Worm (Caenorhabditis elegans) whole organism, L3 larva: ENCODE data around the gene fbxa-86.
A peak's percentile ranks its signal among the peaks of the same experiment; 100 is the strongest.

Experiments used
- ZK546.5 ChIP-seq: sonication (generic microtip); optimal IDR thresholded peaks from 2 replicates; lab custom pipeline; 2017; ENCODE audit warnings: missing biosample characterization, missing genetic modification characterization
- aly-2 ChIP-seq: fragments of 150-350 bp; optimal IDR thresholded peaks from 2 replicates; lab custom pipeline; 2014; ENCODE audit warnings: missing biosample characterization, missing genetic modification characterization
- ama-1 ChIP-seq: fragments of 150-350 bp; optimal IDR thresholded peaks from 2 replicates; lab custom pipeline; 2018
- ceh-16 ChIP-seq: sonication (generic microtip); optimal IDR thresholded peaks from 2 replicates; lab custom pipeline; 2017; ENCODE audit warnings: missing biosample characterization, missing genetic modification characterization
- ceh-28 ChIP-seq: fragments of 150-350 bp; optimal IDR thresholded peaks from 2 replicates; lab custom pipeline; 2014; ENCODE audit warnings: missing biosample characterization, missing genetic modification reagents, missing genetic modification characterization
- ceh-9 ChIP-seq: sonication (generic microtip); optimal IDR thresholded peaks from 2 replicates; lab custom pipeline; 2018; ENCODE audit warnings: missing biosample characterization, missing genetic modification characterization
- egl-27 ChIP-seq: sonication (generic microtip); optimal IDR thresholded peaks from 4 replicates; lab custom pipeline; 2017; ENCODE audit warnings: missing biosample characterization, missing genetic modification reagents, missing genetic modification characterization
- elt-1 ChIP-seq: fragments of 150-350 bp; optimal IDR thresholded peaks from 2 replicates; lab custom pipeline; 2014; ENCODE audit warnings: missing biosample characterization, missing genetic modification characterization
- elt-2 ChIP-seq: sonication (generic microtip); optimal IDR thresholded peaks from 2 replicates; lab custom pipeline; 2016; ENCODE audit warnings: missing genetic modification reagents, mild to moderate bottlenecking, missing genetic modification characterization, missing compliant biosample characterization
- eor-1 ChIP-seq, 2 experiments: fragments of 150-350 bp; optimal IDR thresholded peaks; 2 replicates each; lab custom pipeline; 2014 to 2018; ENCODE audit warnings: missing biosample characterization in 2 of 2, missing genetic modification characterization in 2 of 2
- fkh-2 ChIP-seq: fragments of 150-350 bp; optimal IDR thresholded peaks from 2 replicates; lab custom pipeline; 2014; ENCODE audit warnings: missing biosample characterization, missing genetic modification reagents, missing genetic modification characterization
- fos-1 ChIP-seq: fragments of 150-350 bp; optimal IDR thresholded peaks from 2 replicates; lab custom pipeline; 2014; ENCODE audit warnings: missing biosample characterization, missing genetic modification characterization
- jun-1 ChIP-seq: fragments of 150-350 bp; optimal IDR thresholded peaks from 2 replicates; lab custom pipeline; 2014; ENCODE audit warnings: missing biosample characterization, missing genetic modification reagents, missing genetic modification characterization
- lin-39 ChIP-seq: fragments of 150-350 bp; optimal IDR thresholded peaks from 2 replicates; lab custom pipeline; 2018; ENCODE audit warnings: missing biosample characterization, missing genetic modification reagents, missing genetic modification characterization
- lsy-12 ChIP-seq: sonication (generic microtip); optimal IDR thresholded peaks from 2 replicates; lab custom pipeline; 2016; ENCODE audit warnings: mild to moderate bottlenecking, missing genetic modification characterization, missing compliant biosample characterization
- mdl-1 ChIP-seq: fragments of 150-350 bp; optimal IDR thresholded peaks from 2 replicates; lab custom pipeline; 2014; ENCODE audit warnings: missing biosample characterization, missing genetic modification characterization
- nhr-11 ChIP-seq: fragments of 150-350 bp; optimal IDR thresholded peaks from 2 replicates; lab custom pipeline; 2014; ENCODE audit warnings: missing biosample characterization, missing genetic modification characterization
- nhr-12 ChIP-seq: fragments of 150-350 bp; optimal IDR thresholded peaks from 2 replicates; lab custom pipeline; 2014; ENCODE audit warnings: missing biosample characterization, missing genetic modification characterization
- nhr-23 ChIP-seq: fragments of 150-350 bp; optimal IDR thresholded peaks from 2 replicates; lab custom pipeline; 2014; ENCODE audit warnings: missing biosample characterization, missing genetic modification reagents, missing genetic modification characterization
- nhr-28 ChIP-seq: fragments of 150-350 bp; optimal IDR thresholded peaks from 2 replicates; lab custom pipeline; 2014; ENCODE audit warnings: missing biosample characterization, missing genetic modification characterization
- nhr-43 ChIP-seq: sonication (generic microtip); optimal IDR thresholded peaks from 2 replicates; lab custom pipeline; 2016; ENCODE audit warnings: mild to moderate bottlenecking, missing genetic modification characterization, missing compliant biosample characterization; ENCODE audit not compliant: poor library complexity, severe bottlenecking
- nhr-67 ChIP-seq: fragments of 150-350 bp; optimal IDR thresholded peaks from 2 replicates; lab custom pipeline; 2014; ENCODE audit warnings: missing biosample characterization, missing genetic modification characterization
- nhr-77 ChIP-seq: fragments of 150-350 bp; optimal IDR thresholded peaks from 2 replicates; lab custom pipeline; 2014; ENCODE audit warnings: missing biosample characterization, missing genetic modification characterization
- pha-4 ChIP-seq: fragments of 150-350 bp; optimal IDR thresholded peaks from 2 replicates; lab custom pipeline; 2014; ENCODE audit warnings: missing biosample characterization, missing genetic modification reagents, missing genetic modification characterization
- sea-2 ChIP-seq: fragments of 150-350 bp; sonication (generic microtip); optimal IDR thresholded peaks from 4 replicates; lab custom pipeline; 2014; ENCODE audit warnings: missing biosample characterization, missing genetic modification reagents, missing genetic modification characterization
- skn-1 ChIP-seq: fragments of 150-350 bp; optimal IDR thresholded peaks from 2 replicates; lab custom pipeline; 2014; ENCODE audit warnings: missing biosample characterization, missing genetic modification characterization
- snpc-4 ChIP-seq: fragments of 150-350 bp; optimal IDR thresholded peaks from 2 replicates; lab custom pipeline; 2014; ENCODE audit warnings: missing biosample characterization, missing genetic modification characterization
- tbx-2 ChIP-seq: sonication (generic microtip); optimal IDR thresholded peaks from 2 replicates; lab custom pipeline; 2016; ENCODE audit warnings: mild to moderate bottlenecking, missing genetic modification characterization, missing compliant biosample characterization
- unc-39 ChIP-seq: sonication (generic microtip); optimal IDR thresholded peaks from 4 replicates; lab custom pipeline; 2017; ENCODE audit warnings: missing biosample characterization, missing genetic modification characterization
- unc-62 ChIP-seq: fragments of 150-350 bp; sonication (generic microtip); optimal IDR thresholded peaks from 4 replicates; lab custom pipeline; 2014; ENCODE audit warnings: missing biosample characterization, missing genetic modification reagents, missing genetic modification characterization
- zag-1 ChIP-seq: fragments of 150-350 bp; optimal IDR thresholded peaks from 2 replicates; lab custom pipeline; 2014; ENCODE audit warnings: missing biosample characterization, missing genetic modification characterization
- ztf-11 ChIP-seq: fragments of 150-350 bp; optimal IDR thresholded peaks from 2 replicates; lab custom pipeline; 2014; ENCODE audit warnings: missing biosample characterization, missing genetic modification characterization

Gene fbxa-86

ce11 chrIV:4917774-4918173, 20.0 kb downstream of the fbxa-86 start, which contains the start of gene str-158:
str-158 (plus strand) TSS chrIV:4918074.
- TF ChIP-seq zag-1 (tag; lab: Kevin White, UChicago) (no peak), fkh-2 (no peak), ZK546.5 (tag; lab: Kevin White, UChicago) (no peak)

DNA sequence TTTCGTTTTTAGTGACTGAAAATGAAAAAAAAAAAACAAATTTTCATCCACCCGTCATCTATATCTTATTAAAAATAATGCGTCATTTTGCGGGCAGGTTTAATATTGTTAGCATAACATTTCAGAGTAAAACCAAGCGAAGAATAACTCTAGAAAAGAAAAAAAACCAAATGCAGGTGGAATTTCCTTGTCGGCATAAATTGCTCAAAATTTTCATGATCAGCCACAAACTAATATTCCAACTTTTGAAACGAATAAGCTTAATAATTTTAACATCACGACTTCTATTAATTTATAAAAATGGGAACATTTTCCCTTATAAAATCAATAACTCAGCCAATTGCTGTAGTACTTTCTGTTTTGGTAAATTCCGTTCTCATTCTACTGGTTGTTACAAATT, 22.1 kb downstream of the fbxa-86 start, which contains the start of gene str-155:
Gene str-155 (plus strand): TSS at position 301 of the 400 bp plus-strand sequence.
- TF ChIP-seq snpc-4 (tag; lab: Kevin White, UChicago) (no peak), jun-1 (no peak), aly-2 (tag; lab: Kevin White, UChicago) (no peak), ceh-9 (no peak), tbx-2 (tag; lab: Kevin White, UChicago) (no peak), egl-27 (tag; lab: Kevin White, UChicago) (no peak), nhr-23 (tag; lab: Kevin White, UChicago) (no peak), unc-62 (no peak), ZK546.5 (tag; lab: Kevin White, UChicago) (no peak)

- no peak for TF ChIP-seq lin-39 (tag; lab: Kevin White, UChicago)
- no peak for TF ChIP-seq aly-2 (tag; lab: Kevin White, UChicago)
- TF ChIP-seq unc-39 (tag; lab: Kevin White, UChicago) = no peak
- no peak for TF ChIP-seq nhr-43 (tag; lab: Kevin White, UChicago)
These were observed 24.7 kb downstream of the fbxa-86 start, which contains the start of gene str-156 for ce11 chrIV:4913090-4913489. str-156 (plus strand) TSS chrIV:4913390.

DNA sequence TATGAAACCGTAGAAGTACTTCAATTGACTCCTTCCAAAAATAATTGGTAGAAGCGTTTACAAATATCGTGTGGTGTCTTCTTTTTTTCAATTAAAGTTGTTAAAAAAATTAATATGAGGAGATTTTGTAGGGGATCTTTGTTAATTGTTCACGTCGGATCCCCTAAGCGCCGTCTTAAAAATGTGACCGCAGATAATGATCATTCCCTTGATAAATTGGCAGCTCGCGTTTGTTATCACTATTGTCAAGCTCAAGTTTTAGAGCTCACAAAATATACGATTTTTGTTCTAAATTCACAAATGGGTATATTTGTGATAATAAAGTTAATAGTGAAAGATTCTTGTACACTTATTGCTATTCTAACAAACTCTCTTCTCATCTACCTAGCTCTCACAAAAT, 28.8 kb downstream of the fbxa-86 start, which contains the start of gene str-159:
Gene str-159 (plus strand): TSS at position 301 of the 400 bp plus-strand sequence.
- no peak for TF ChIP-seq nhr-11 (tag; lab: Kevin White, UChicago)
- TF ChIP-seq mdl-1 (tag; lab: Kevin White, UChicago) = no peak
- TF ChIP-seq ceh-28 (tag; lab: Kevin White, UChicago) = no peak
- no peak for TF ChIP-seq ama-1 (lab: Kevin White, UChicago)
- TF ChIP-seq zag-1 (tag; lab: Kevin White, UChicago) = no peak
- TF ChIP-seq elt-1 (tag; lab: Kevin White, UChicago) = no peak
- TF ChIP-seq nhr-23 (tag; lab: Kevin White, UChicago) = no peak
- no peak for TF ChIP-seq nhr-67 (tag; lab: Kevin White, UChicago)
- TF ChIP-seq unc-39 (tag; lab: Kevin White, UChicago) = no peak
- no peak for TF ChIP-seq sea-2
- TF ChIP-seq ceh-16 (tag; lab: Kevin White, UChicago) = no peak
- TF ChIP-seq nhr-43 (tag; lab: Kevin White, UChicago) = no peak
- TF ChIP-seq ZK546.5 (tag; lab: Kevin White, UChicago) = no peak

ce11 chrIV:4905645-4906135, 32.1 kb downstream of the fbxa-86 start, which contains the start of gene T08B6.4:
T08B6.4 (plus strand) TSS chrIV:4905695.
- peak; percentile 79 for TF ChIP-seq ceh-28 (tag; lab: Kevin White, UChicago)
- no peak for TF ChIP-seq fos-1 (tag; lab: Kevin White, UChicago)

DNA sequence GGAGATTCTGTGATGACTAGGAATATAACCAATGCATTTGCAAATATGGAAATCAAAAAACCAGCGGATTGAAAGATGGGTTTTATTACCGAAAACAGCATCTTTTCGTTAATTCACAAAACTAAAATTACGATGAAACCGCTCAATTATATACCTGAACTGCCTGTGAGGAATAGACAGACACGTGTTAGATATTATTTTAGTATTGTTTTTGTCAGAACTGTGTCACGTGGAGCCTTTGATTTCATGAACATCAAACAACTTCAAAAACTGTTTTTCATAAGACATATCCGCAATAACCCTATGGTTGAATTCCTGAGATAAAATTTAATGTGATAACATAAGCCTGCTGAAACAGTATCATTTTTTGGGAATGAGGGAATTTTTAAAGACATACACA, 33.9 kb downstream of the fbxa-86 start, which contains the start of gene str-161:
Gene str-161 (minus strand): TSS at position 101 of the 400 bp plus-strand sequence.
- no peak for TF ChIP-seq fos-1 (tag; lab: Kevin White, UChicago)
- TF ChIP-seq pha-4 (tag; lab: Kevin White, UChicago) = no peak
- no peak for TF ChIP-seq egl-27 (tag; lab: Kevin White, UChicago)
- no peak for TF ChIP-seq eor-1 (tag; optimal IDR thresholded peaks at IDR 0.05; lab: Kevin White, UChicago)
- TF ChIP-seq nhr-67 (tag; lab: Kevin White, UChicago) = no peak
- no peak for TF ChIP-seq jun-1
- no peak for TF ChIP-seq skn-1 (tag; lab: Kevin White, UChicago)

ce11 chrIV:4890543-4890942, 47.3 kb downstream of the fbxa-86 start, which contains the start of gene T08B6.9:
T08B6.9 (plus strand) TSS chrIV:4890843.
- TF ChIP-seq zag-1 (tag; lab: Kevin White, UChicago) (no peak), lsy-12 (tag; lab: Kevin White, UChicago) (no peak), elt-2 (no peak), skn-1 (tag; lab: Kevin White, UChicago) (no peak), sea-2 (no peak), ztf-11 (tag; lab: Kevin White, UChicago) (no peak), fos-1 (tag; lab: Kevin White, UChicago) (no peak), pha-4 (tag; lab: Kevin White, UChicago) (no peak), nhr-12 (tag; lab: Kevin White, UChicago) (no peak), ceh-16 (tag; lab: Kevin White, UChicago) (no peak), lin-39 (tag; lab: Kevin White, UChicago) (no peak), nhr-77 (tag; lab: Kevin White, UChicago) (no peak), nhr-28 (tag; lab: Kevin White, UChicago) (no peak), ceh-28 (tag; lab: Kevin White, UChicago) (no peak), ZK546.5 (tag; lab: Kevin White, UChicago) (no peak), nhr-67 (tag; lab: Kevin White, UChicago) (no peak), egl-27 (tag; lab: Kevin White, UChicago) (no peak)
- TF ChIP-seq, all 47 proteins: peak for 0
